Fruit fly (Drosophila melanogaster) whole organism, embryonic: ENCODE results near the gene zen2.

ENCODE experiments used
- Adf1 ChIP-seq: fragments of 200-800 bp; sonication (Bioruptor generic); IDR thresholded peaks from 2 replicates; pipeline ENCODE4 v1.3.6; 2022; ENCODE audit warnings: missing biosample characterization, missing genetic modification characterization
- Atf-2 ChIP-seq: fragments of 200-800 bp; sonication (Bioruptor generic); optimal IDR thresholded peaks from 2 replicates; lab custom pipeline; 2016; ENCODE audit warnings: missing biosample characterization, missing genetic modification characterization
- Bdp1 ChIP-seq: fragments of 200-800 bp; sonication (Bioruptor generic); optimal IDR thresholded peaks from 3 replicates; lab custom pipeline; 2016; ENCODE audit warnings: missing biosample characterization, missing genetic modification characterization
- CG10267 ChIP-seq: fragments of 200-800 bp; sonication (Bioruptor generic); optimal IDR thresholded peaks from 2 replicates; lab custom pipeline; 2018; ENCODE audit warnings: missing biosample characterization, mild to moderate bottlenecking, missing genetic modification characterization, moderate library complexity
- CG10431 ChIP-seq: fragments of 200-800 bp; sonication (Bioruptor generic); optimal IDR thresholded peaks from 3 replicates; lab custom pipeline; 2018; ENCODE audit warnings: missing biosample characterization, mild to moderate bottlenecking, missing genetic modification characterization
- CG12299 ChIP-seq: fragments of 200-800 bp; sonication (Bioruptor generic); optimal IDR thresholded peaks from 2 replicates; lab custom pipeline; 2018; ENCODE audit warnings: missing biosample characterization, mild to moderate bottlenecking, missing genetic modification characterization
- CG14014 ChIP-seq: fragments of 200-800 bp; sonication (Bioruptor generic); IDR thresholded peaks from 2 replicates; pipeline ENCODE4 v1.3.6; 2022; ENCODE audit warnings: missing biosample characterization, missing genetic modification characterization
- CG14667 ChIP-seq: fragments of 200-800 bp; sonication (Bioruptor generic); IDR thresholded peaks from 2 replicates; pipeline ENCODE4 v1.3.6; 2022; ENCODE audit warnings: missing biosample characterization, missing genetic modification characterization
- CG1529 ChIP-seq: fragments of 200-800 bp; sonication (Bioruptor generic); optimal IDR thresholded peaks from 3 replicates; lab custom pipeline; 2018; ENCODE audit warnings: missing biosample characterization, missing genetic modification characterization
- CG16863 ChIP-seq: fragments of 200-800 bp; sonication (Bioruptor generic); optimal IDR thresholded peaks from 3 replicates; lab custom pipeline; 2016; ENCODE audit warnings: missing biosample characterization, missing genetic modification characterization
- CG17186 ChIP-seq: fragments of 200-800 bp; sonication (Bioruptor generic); optimal IDR thresholded peaks from 3 replicates; lab custom pipeline; 2017; ENCODE audit warnings: missing biosample characterization, missing genetic modification reagents, missing genetic modification characterization
- CG17612 ChIP-seq: fragments of 200-800 bp; sonication (Bioruptor generic); IDR thresholded peaks from 2 replicates; pipeline ENCODE4 v1.3.6; 2022; ENCODE audit warnings: missing biosample characterization, missing genetic modification characterization
- CG18011 ChIP-seq: fragments of 200-800 bp; sonication (Bioruptor generic); optimal IDR thresholded peaks from 2 replicates; lab custom pipeline; 2017; ENCODE audit warnings: missing biosample characterization, missing genetic modification characterization, mild to moderate bottlenecking, moderate library complexity, missing genotype
- CG31365 ChIP-seq: fragments of 200-800 bp; sonication (Bioruptor generic); optimal IDR thresholded peaks from 2 replicates; lab custom pipeline; 2018; ENCODE audit warnings: missing biosample characterization, mild to moderate bottlenecking, missing genetic modification characterization
- CG4854 ChIP-seq: fragments of 200-800 bp; sonication (Bioruptor generic); optimal IDR thresholded peaks from 2 replicates; lab custom pipeline; 2016; ENCODE audit warnings: missing biosample characterization, missing genetic modification characterization, inconsistent platforms
- CG6689 ChIP-seq: fragments of 200-800 bp; sonication (Bioruptor generic); IDR thresholded peaks from 2 replicates; pipeline ENCODE4 v1.3.6; 2022; ENCODE audit warnings: missing biosample characterization, missing genetic modification characterization
- CG8089 ChIP-seq: fragments of 200-800 bp; sonication (Bioruptor generic); optimal IDR thresholded peaks from 3 replicates; lab custom pipeline; 2016; ENCODE audit warnings: missing biosample characterization, missing genetic modification characterization
- CG8944 ChIP-seq: fragments of 200-800 bp; sonication (Bioruptor generic); optimal IDR thresholded peaks from 3 replicates; lab custom pipeline; 2016; ENCODE audit warnings: missing biosample characterization, missing genetic modification characterization
- CkIIα-i1 ChIP-seq: fragments of 200-800 bp; sonication (Bioruptor generic); IDR thresholded peaks from 2 replicates; pipeline ENCODE4 v1.3.6; 2022; ENCODE audit warnings: missing biosample characterization, missing genetic modification characterization
- D19B ChIP-seq: fragments of 200-800 bp; sonication (Bioruptor generic); optimal IDR thresholded peaks from 2 replicates; lab custom pipeline; 2017; ENCODE audit warnings: missing biosample characterization, mild to moderate bottlenecking, missing genetic modification characterization
- Fer1 ChIP-seq: fragments of 200-800 bp; sonication (Bioruptor generic); optimal IDR thresholded peaks from 2 replicates; lab custom pipeline; 2017; ENCODE audit warnings: missing biosample characterization, mild to moderate bottlenecking, missing genetic modification characterization
- Fer2 ChIP-seq: fragments of 200-800 bp; sonication (Bioruptor generic); optimal IDR thresholded peaks from 2 replicates; lab custom pipeline; 2018; ENCODE audit warnings: missing biosample characterization, mild to moderate bottlenecking, missing genetic modification characterization, moderate library complexity
- HHEX ChIP-seq: fragments of 200-800 bp; sonication (Bioruptor generic); optimal IDR thresholded peaks from 3 replicates; lab custom pipeline; 2017; ENCODE audit warnings: missing biosample characterization, mild to moderate bottlenecking, missing genetic modification characterization, missing genetic modification reagents
- HmgD ChIP-seq: fragments of 200-800 bp; sonication (Bioruptor generic); optimal IDR thresholded peaks from 3 replicates; lab custom pipeline; 2016; ENCODE audit warnings: missing biosample characterization, missing genetic modification characterization
- Meics ChIP-seq: fragments of 200-800 bp; sonication (Bioruptor generic); optimal IDR thresholded peaks from 2 replicates; lab custom pipeline; 2017; ENCODE audit warnings: missing biosample characterization, mild to moderate bottlenecking, missing genetic modification characterization
- NC2α ChIP-seq: fragments of 200-800 bp; sonication (Bioruptor generic); optimal IDR thresholded peaks from 2 replicates; lab custom pipeline; 2016; ENCODE audit warnings: missing biosample characterization, missing genetic modification characterization
- Side ChIP-seq: fragments of 200-800 bp; sonication (Bioruptor generic); optimal IDR thresholded peaks from 2 replicates; lab custom pipeline; 2016; ENCODE audit warnings: missing biosample characterization, missing genetic modification characterization
- Sin3A ChIP-seq: fragments of >200 bp; optimal IDR thresholded peaks from 2 replicates; lab custom pipeline; 2018
- Sry-δ ChIP-seq: fragments of 200-800 bp; sonication (Bioruptor generic); optimal IDR thresholded peaks from 2 replicates; lab custom pipeline; 2016; ENCODE audit warnings: missing biosample characterization, missing genetic modification characterization
- YL-1 ChIP-seq: fragments of 200-800 bp; sonication (Bioruptor generic); optimal IDR thresholded peaks from 3 replicates; lab custom pipeline; 2017; ENCODE audit warnings: missing biosample characterization, mild to moderate bottlenecking, missing genetic modification characterization
- abd-A ChIP-seq: fragments of 200-800 bp; sonication (Bioruptor generic); optimal IDR thresholded peaks from 3 replicates; lab custom pipeline; 2019; ENCODE audit warnings: missing biosample characterization, mild to moderate bottlenecking, missing genetic modification characterization, moderate library complexity
- ase ChIP-seq: fragments of 200-800 bp; sonication (Bioruptor generic); IDR thresholded peaks from 3 replicates; pipeline ENCODE4 v1.3.6; 2022; ENCODE audit warnings: missing biosample characterization, missing genetic modification characterization
- dati ChIP-seq: fragments of 200-800 bp; sonication (Bioruptor generic); IDR thresholded peaks from 2 replicates; pipeline ENCODE4 v1.3.6; 2022; ENCODE audit warnings: missing biosample characterization, missing genetic modification characterization
- fru ChIP-seq: fragments of >200 bp; optimal IDR thresholded peaks from 2 replicates; lab custom pipeline; 2017
- grn ChIP-seq: fragments of 200-800 bp; sonication (Bioruptor generic); optimal IDR thresholded peaks from 3 replicates; lab custom pipeline; 2017; ENCODE audit warnings: missing biosample characterization, missing genetic modification characterization
- gsb ChIP-seq: fragments of 200-800 bp; sonication (Bioruptor generic); IDR thresholded peaks from 2 replicates; pipeline ENCODE4 v1.3.6; 2022; ENCODE audit warnings: missing biosample characterization, missing genetic modification characterization
- gt ChIP-seq: fragments of 200-800 bp; sonication (Bioruptor generic); IDR thresholded peaks from 2 replicates; pipeline ENCODE4 v1.3.6; 2022; ENCODE audit warnings: missing biosample characterization, missing genetic modification characterization
- lola ChIP-seq, 3 experiments: fragments of >200 bp in 2 of 3; fragments of 200-800 bp in 1 of 3; sonication (Bioruptor generic) in 1 of 3; optimal IDR thresholded peaks; 2 replicates each; lab custom pipeline; 2017 to 2019; ENCODE audit warnings: missing biosample characterization in 3 of 3, missing genetic modification characterization in 3 of 3, mild to moderate bottlenecking in 1 of 3, moderate library complexity in 1 of 3
- mam ChIP-seq: fragments of 200-800 bp; sonication (Bioruptor generic); optimal IDR thresholded peaks from 3 replicates; lab custom pipeline; 2016; ENCODE audit warnings: missing biosample characterization, missing genetic modification characterization
- odd ChIP-seq: fragments of 200-800 bp; sonication (Bioruptor generic); optimal IDR thresholded peaks from 2 replicates; lab custom pipeline; 2017; ENCODE audit warnings: missing biosample characterization, mild to moderate bottlenecking, missing genetic modification characterization
- pan ChIP-seq, 4 experiments: fragments of >200 bp in 3 of 4; fragments of 200-800 bp in 1 of 4; sonication (Bioruptor generic) in 1 of 4; optimal IDR thresholded peaks in 3 of 4; IDR thresholded peaks in 1 of 4; 2 replicates each; pipeline versions ENCODE4 v1.3.6 to Lab custom; 2017 to 2022; ENCODE audit warnings: missing biosample characterization in 2 of 4, missing genetic modification characterization in 2 of 4, mixed read lengths in 1 of 4
- psq ChIP-seq: fragments of 200-800 bp; sonication (Bioruptor generic); optimal IDR thresholded peaks from 2 replicates; lab custom pipeline; 2017; ENCODE audit warnings: missing biosample characterization, missing genetic modification characterization
- repo ChIP-seq: fragments of 200-800 bp; sonication (Bioruptor generic); optimal IDR thresholded peaks from 2 replicates; lab custom pipeline; 2016; ENCODE audit warnings: missing biosample characterization, missing genetic modification characterization
- sob ChIP-seq: fragments of 200-800 bp; sonication (Bioruptor generic); IDR thresholded peaks from 2 replicates; pipeline ENCODE4 v1.3.6; 2022; ENCODE audit warnings: missing biosample characterization, missing genetic modification characterization
- stwl ChIP-seq: fragments of 200-800 bp; sonication (Bioruptor generic); optimal IDR thresholded peaks from 3 replicates; lab custom pipeline; 2018; ENCODE audit warnings: missing biosample characterization, mild to moderate bottlenecking, missing genetic modification characterization, moderate library complexity
- tna ChIP-seq: fragments of 200-800 bp; sonication (Bioruptor generic); IDR thresholded peaks from 2 replicates; pipeline ENCODE4 v1.3.6; 2022; ENCODE audit warnings: missing biosample characterization, missing genetic modification characterization; ENCODE audit not compliant: partially characterized antibody
- twi ChIP-seq: fragments of 200-800 bp; optimal IDR thresholded peaks from 2 replicates; lab custom pipeline; 2019; ENCODE audit warnings: missing biosample characterization, mild to moderate bottlenecking, missing genetic modification characterization, moderate library complexity
- vnd ChIP-seq: fragments of 200-800 bp; sonication (Bioruptor generic); IDR thresholded peaks from 3 replicates; pipeline ENCODE4 v1.3.6; 2022; ENCODE audit warnings: missing biosample characterization, missing genetic modification characterization; ENCODE audit not compliant: partially characterized antibody
- vvl ChIP-seq: fragments of 200-800 bp; sonication (Bioruptor generic); IDR thresholded peaks from 2 replicates; pipeline ENCODE4 v1.3.6; 2022; ENCODE audit warnings: missing biosample characterization, missing genetic modification characterization
- yki ChIP-seq: fragments of >200 bp; optimal IDR thresholded peaks from 3 replicates; lab custom pipeline; 2018
- zen2 ChIP-seq: fragments of 200-800 bp; sonication (Bioruptor generic); IDR thresholded peaks from 3 replicates; pipeline ENCODE4 v1.3.6; 2022; ENCODE audit warnings: missing biosample characterization, missing genetic modification characterization; ENCODE audit not compliant: partially characterized antibody

zen2 gene

DNA sequence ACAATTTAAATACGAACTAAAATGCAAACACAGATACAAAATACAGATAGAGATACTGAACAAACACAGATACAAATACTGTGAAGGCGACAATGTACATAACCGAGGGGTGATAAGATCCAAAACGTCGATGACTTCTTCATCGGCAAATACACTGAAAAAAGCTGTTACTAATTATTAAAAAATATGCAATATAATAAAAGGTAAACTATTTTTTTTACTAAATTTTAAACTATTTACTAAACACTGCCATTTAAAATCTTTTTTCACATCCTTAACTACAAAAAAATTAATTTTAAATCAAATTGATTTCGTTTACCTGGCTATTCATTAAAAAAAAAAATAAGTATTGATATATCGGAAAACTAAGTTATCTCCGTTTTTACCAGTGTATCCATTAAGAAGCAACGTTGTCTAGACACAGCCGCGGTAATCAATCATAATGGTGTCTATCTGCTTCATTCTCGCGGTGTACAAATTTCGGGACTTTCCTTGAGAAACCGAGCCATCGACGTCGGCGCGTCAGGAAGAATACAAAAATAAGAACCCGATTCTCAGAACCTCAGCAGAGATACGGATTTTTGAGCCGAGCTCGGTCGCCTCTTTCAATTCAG, 19.0 kb upstream of the zen2 start (continued):
- TF ChIP-seq Side (GFP tag; lab: Kevin White, UChicago) (peak; percentile 17), ase (GFP tag; lab: Robert Waterston, UW) (no peak), CG10267 (tag; lab: Kevin White, UChicago) (peak; percentile 94), Sin3A (lab: Kevin White, UChicago) (no peak), pan (optimal IDR thresholded peaks at IDR 0.05; lab: Kevin White, UChicago) (no peak), pan (GFP tag; optimal IDR thresholded peaks at IDR 0.05 in 1 of 2, IDR thresholded peaks at IDR 0.05 in 1 of 2) (peak in 1 of 2 experiments; percentile 66), grn (peak; percentile 84), CG12299 (tag; lab: Kevin White, UChicago) (peak; percentile 61), Fer2 (tag; lab: Kevin White, UChicago) (no peak), vvl (peak; percentile 72; the same call in 1 of the 2 replicates), zen2 (no peak), tna (GFP tag; lab: Robert Waterston, UW) (no peak), fru (lab: Kevin White, UChicago) (no peak), CG8089 (GFP tag; lab: Kevin White, UChicago) (peak; percentile 62), stwl (tag; lab: Kevin White, UChicago) (peak; percentile 61), CG17612 (no peak), CG18011 (GFP tag; lab: Kevin White, UChicago) (peak; percentile 26), CG1529 (GFP tag; lab: Kevin White, UChicago) (peak; percentile 82), repo (GFP tag; lab: Kevin White, UChicago) (no peak), Bdp1 (GFP tag; lab: Kevin White, UChicago) (peak; percentile 30), CG31365 (tag; lab: Kevin White, UChicago) (no peak), dati (no peak), CG17186 (peak; percentile 13), gsb (GFP tag; lab: Robert Waterston, UW) (no peak), sob (GFP tag; lab: Robert Waterston, UW) (no peak), CG14014 (no peak), Adf1 (GFP tag; lab: Robert Waterston, UW) (no peak), CG8944 (GFP tag; lab: Kevin White, UChicago) (peak; percentile 4), CG10431 (GFP tag; lab: Kevin White, UChicago) (peak; percentile 60), D19B (GFP tag; lab: Kevin White, UChicago) (peak; percentile 5), HHEX (peak; percentile 42), YL-1 (GFP tag; lab: Kevin White, UChicago) (peak; percentile 42), CkIIα-i1 (no peak), abd-A (tag; lab: Kevin White, UChicago) (no peak), CG6689 (peak; percentile 86), NC2α (GFP tag; lab: Kevin White, UChicago) (peak; percentile 35), psq (GFP tag; lab: Kevin White, UChicago) (peak; percentile 82), mam (no peak), gt (GFP tag; lab: Robert Waterston, UW) (no peak), Atf-2 (GFP tag; lab: Kevin White, UChicago) (peak; percentile 48), twi (tag; lab: Kevin White, UChicago) (peak; percentile 90), CG16863 (GFP tag; lab: Kevin White, UChicago) (peak; percentile 31), lola (GFP tag; optimal IDR thresholded peaks at IDR 0.05; lab: Kevin White, UChicago) (peak in 1 of 3 experiments; percentile 99), CG14667 (peak; percentile 68), HmgD (no peak), Sry-δ (no peak), Fer1 (GFP tag; lab: Kevin White, UChicago) (no peak), Meics (GFP tag; lab: Kevin White, UChicago) (peak; percentile 54), CG4854 (GFP tag; lab: Kevin White, UChicago) (peak; percentile 20), yki (lab: Kevin White, UChicago) (no peak), odd (GFP tag; lab: Kevin White, UChicago) (peak; percentile 80), vnd (no peak)
